Worm (Caenorhabditis elegans) whole organism, L3 larva: ENCODE results near the gene mig-10.

Experiments used
- ZK546.5 ChIP-seq: sonication (generic microtip); optimal IDR thresholded peaks from 2 replicates; lab custom pipeline; 2017; ENCODE audit warnings: missing biosample characterization, missing genetic modification characterization
- ceh-28 ChIP-seq: fragments of 150-350 bp; optimal IDR thresholded peaks from 2 replicates; lab custom pipeline; 2014; ENCODE audit warnings: missing biosample characterization, missing genetic modification reagents, missing genetic modification characterization
- nhr-11 ChIP-seq: fragments of 150-350 bp; optimal IDR thresholded peaks from 2 replicates; lab custom pipeline; 2014; ENCODE audit warnings: missing biosample characterization, missing genetic modification characterization
- nhr-25 ChIP-seq: sonication (generic microtip); optimal IDR thresholded peaks from 2 replicates; lab custom pipeline; 2017; ENCODE audit warnings: missing biosample characterization, missing genetic modification characterization
- unc-39 ChIP-seq: sonication (generic microtip); optimal IDR thresholded peaks from 4 replicates; lab custom pipeline; 2017; ENCODE audit warnings: missing biosample characterization, missing genetic modification characterization

- TF ChIP-seq nhr-25 (no peak), ceh-28 (no peak), nhr-11 (tag; lab: Kevin White, UChicago) (peak; percentile 32), ZK546.5 (tag; lab: Kevin White, UChicago) (no peak), unc-39 (tag; lab: Kevin White, UChicago) (no peak)
These were observed 49.4 kb upstream of the mig-10 start for ce11 chrIII:8229480-8229879.
